Fruit fly (Drosophila melanogaster) whole organism, embryonic: Measurements from ENCODE around the gene CG43131.

Experiments used
- BtbVII ChIP-seq: fragments of 200-800 bp; sonication (Bioruptor generic); optimal IDR thresholded peaks from 3 replicates; lab custom pipeline; 2017; ENCODE audit warnings: missing biosample characterization, mild to moderate bottlenecking, missing genetic modification characterization
- CG1024 ChIP-seq: fragments of 200-800 bp; sonication (Bioruptor generic); IDR thresholded peaks from 2 replicates; pipeline ENCODE4 v1.3.6; 2022; ENCODE audit warnings: missing biosample characterization, missing genetic modification characterization
- CG10267 ChIP-seq: fragments of 200-800 bp; sonication (Bioruptor generic); optimal IDR thresholded peaks from 2 replicates; lab custom pipeline; 2018; ENCODE audit warnings: missing biosample characterization, mild to moderate bottlenecking, missing genetic modification characterization, moderate library complexity
- CG11504 ChIP-seq: fragments of 200-800 bp; sonication (Bioruptor generic); optimal IDR thresholded peaks from 3 replicates; lab custom pipeline; 2019; ENCODE audit warnings: missing biosample characterization, mild to moderate bottlenecking, missing genetic modification characterization, moderate library complexity
- CG1603 ChIP-seq: fragments of 200-800 bp; sonication (Bioruptor generic); optimal IDR thresholded peaks from 2 replicates; lab custom pipeline; 2019; ENCODE audit warnings: missing biosample characterization, mild to moderate bottlenecking, missing genetic modification characterization, moderate library complexity
- CG17186 ChIP-seq: fragments of 200-800 bp; sonication (Bioruptor generic); optimal IDR thresholded peaks from 3 replicates; lab custom pipeline; 2017; ENCODE audit warnings: missing biosample characterization, missing genetic modification reagents, missing genetic modification characterization
- CG17829 ChIP-seq: fragments of 200-800 bp; optimal IDR thresholded peaks from 2 replicates; lab custom pipeline; 2019; ENCODE audit warnings: missing biosample characterization, mild to moderate bottlenecking, missing genetic modification characterization, moderate library complexity
- CG18619 ChIP-seq: fragments of 200-800 bp; sonication (Bioruptor generic); optimal IDR thresholded peaks from 3 replicates; lab custom pipeline; 2017; ENCODE audit warnings: missing biosample characterization, mild to moderate bottlenecking, missing genetic modification characterization
- CG4282 ChIP-seq: fragments of 200-800 bp; sonication (Bioruptor generic); optimal IDR thresholded peaks from 2 replicates; lab custom pipeline; 2016; ENCODE audit warnings: missing biosample characterization, missing genetic modification characterization
- CG4730 ChIP-seq: fragments of 200-800 bp; sonication (Bioruptor generic); IDR thresholded peaks from 2 replicates; pipeline ENCODE4 v1.3.6; 2022; ENCODE audit warnings: missing biosample characterization, missing genetic modification characterization
- CG6689 ChIP-seq: fragments of 200-800 bp; sonication (Bioruptor generic); IDR thresholded peaks from 2 replicates; pipeline ENCODE4 v1.3.6; 2022; ENCODE audit warnings: missing biosample characterization, missing genetic modification characterization
- CG6854 ChIP-seq: fragments of 200-800 bp; sonication (Bioruptor generic); optimal IDR thresholded peaks from 3 replicates; lab custom pipeline; 2017; ENCODE audit warnings: missing biosample characterization, mild to moderate bottlenecking, missing genetic modification characterization
- CG7271 ChIP-seq: fragments of 200-800 bp; sonication (Bioruptor generic); optimal IDR thresholded peaks from 2 replicates; lab custom pipeline; 2018; ENCODE audit warnings: missing biosample characterization, mild to moderate bottlenecking, missing genetic modification characterization, moderate library complexity
- CG7963 ChIP-seq: fragments of 200-800 bp; sonication (Bioruptor generic); IDR thresholded peaks from 3 replicates; pipeline ENCODE4 v1.3.6; 2022; ENCODE audit warnings: missing biosample characterization, missing genetic modification characterization; ENCODE audit not compliant: partially characterized antibody
- Dek ChIP-seq: fragments of 200-800 bp; sonication (Bioruptor generic); optimal IDR thresholded peaks from 3 replicates; lab custom pipeline; 2019; ENCODE audit warnings: missing biosample characterization, mild to moderate bottlenecking, missing genetic modification characterization, moderate library complexity
- Dp ChIP-seq: fragments of 200-800 bp; sonication (Bioruptor generic); optimal IDR thresholded peaks from 2 replicates; lab custom pipeline; 2018; ENCODE audit warnings: missing biosample characterization, mild to moderate bottlenecking, missing genetic modification characterization, moderate library complexity
- Fer1 ChIP-seq: fragments of 200-800 bp; sonication (Bioruptor generic); optimal IDR thresholded peaks from 2 replicates; lab custom pipeline; 2017; ENCODE audit warnings: missing biosample characterization, mild to moderate bottlenecking, missing genetic modification characterization
- Fer2 ChIP-seq: fragments of 200-800 bp; sonication (Bioruptor generic); optimal IDR thresholded peaks from 2 replicates; lab custom pipeline; 2018; ENCODE audit warnings: missing biosample characterization, mild to moderate bottlenecking, missing genetic modification characterization, moderate library complexity
- GATAe ChIP-seq: fragments of 200-800 bp; sonication (Bioruptor generic); conservative IDR thresholded peaks from 2 replicates; pipeline ENCODE4 v1.3.6; 2022; ENCODE audit warnings: missing biosample characterization, missing genetic modification characterization
- HLHmδ ChIP-seq: fragments of 200-800 bp; sonication (Bioruptor generic); optimal IDR thresholded peaks from 2 replicates; lab custom pipeline; 2018; ENCODE audit warnings: missing biosample characterization, mild to moderate bottlenecking, missing genetic modification characterization, moderate library complexity
- Hr3 ChIP-seq: fragments of 200-800 bp; sonication (Bioruptor generic); optimal IDR thresholded peaks from 3 replicates; lab custom pipeline; 2016; ENCODE audit warnings: missing biosample characterization, missing genetic modification characterization
- Hr39 ChIP-seq: fragments of >200 bp; optimal IDR thresholded peaks from 2 replicates; lab custom pipeline; 2017
- Hr78 ChIP-seq, 2 experiments: fragments of 200-800 bp in 1 of 2; fragments of >200 bp in 1 of 2; sonication (Bioruptor generic) in 1 of 2; optimal IDR thresholded peaks; 2 replicates each; lab custom pipeline; 2017 to 2019; ENCODE audit warnings: missing biosample characterization in 2 of 2, missing genetic modification characterization in 2 of 2, mild to moderate bottlenecking in 1 of 2, moderate library complexity in 1 of 2
- Lhr ChIP-seq: fragments of 200-800 bp; sonication (Bioruptor generic); optimal IDR thresholded peaks from 3 replicates; lab custom pipeline; 2017; ENCODE audit warnings: mild to moderate bottlenecking, missing biosample characterization, missing genetic modification reagents, missing genetic modification characterization
- Neu2 ChIP-seq: fragments of 200-800 bp; sonication (Bioruptor generic); optimal IDR thresholded peaks from 3 replicates; lab custom pipeline; 2016; ENCODE audit warnings: missing biosample characterization, missing genetic modification characterization, borderline replicate concordance
- Nf-YB ChIP-seq: fragments of 200-800 bp; sonication (Bioruptor generic); optimal IDR thresholded peaks from 3 replicates; lab custom pipeline; 2019; ENCODE audit warnings: missing biosample characterization, mild to moderate bottlenecking, missing genetic modification characterization, moderate library complexity
- Ravus ChIP-seq: fragments of 200-800 bp; sonication (Bioruptor generic); IDR thresholded peaks from 2 replicates; pipeline ENCODE4 v1.3.6; 2022; ENCODE audit warnings: missing biosample characterization, missing genetic modification characterization
- Side ChIP-seq: fragments of 200-800 bp; sonication (Bioruptor generic); optimal IDR thresholded peaks from 2 replicates; lab custom pipeline; 2016; ENCODE audit warnings: missing biosample characterization, missing genetic modification characterization
- Sin3A ChIP-seq: fragments of >200 bp; optimal IDR thresholded peaks from 2 replicates; lab custom pipeline; 2018
- Sry-δ ChIP-seq: fragments of 200-800 bp; sonication (Bioruptor generic); optimal IDR thresholded peaks from 2 replicates; lab custom pipeline; 2016; ENCODE audit warnings: missing biosample characterization, missing genetic modification characterization
- Ssrp ChIP-seq: fragments of 200-800 bp; sonication (Bioruptor generic); optimal IDR thresholded peaks from 2 replicates; lab custom pipeline; 2018; ENCODE audit warnings: missing biosample characterization, mild to moderate bottlenecking, missing genetic modification characterization, moderate library complexity
- TFAM ChIP-seq: fragments of 200-800 bp; sonication (Bioruptor generic); optimal IDR thresholded peaks from 2 replicates; lab custom pipeline; 2017; ENCODE audit warnings: missing biosample characterization, missing genetic modification characterization, inconsistent platforms
- Xbp1 ChIP-seq: fragments of 200-800 bp; sonication (Bioruptor generic); optimal IDR thresholded peaks from 3 replicates; lab custom pipeline; 2016; ENCODE audit warnings: missing biosample characterization, mild to moderate bottlenecking, missing genetic modification characterization
- ara ChIP-seq: fragments of 200-800 bp; sonication (Bioruptor generic); IDR thresholded peaks from 2 replicates; pipeline ENCODE4 v1.3.6; 2022; ENCODE audit warnings: missing biosample characterization, missing genetic modification characterization
- dati ChIP-seq: fragments of 200-800 bp; sonication (Bioruptor generic); IDR thresholded peaks from 2 replicates; pipeline ENCODE4 v1.3.6; 2022; ENCODE audit warnings: missing biosample characterization, missing genetic modification characterization
- ems ChIP-seq: fragments of 200-800 bp; sonication (Bioruptor generic); optimal IDR thresholded peaks from 3 replicates; lab custom pipeline; 2016; ENCODE audit warnings: missing biosample characterization, missing genetic modification characterization
- en ChIP-seq: fragments of 200-800 bp; sonication (Bioruptor generic); optimal IDR thresholded peaks from 2 replicates; lab custom pipeline; 2016; ENCODE audit warnings: missing biosample characterization, missing genetic modification characterization
- ftz-f1 ChIP-seq: fragments of 200-800 bp; sonication (Bioruptor generic); optimal IDR thresholded peaks from 2 replicates; lab custom pipeline; 2016; ENCODE audit warnings: missing biosample characterization, missing genetic modification characterization
- gem ChIP-seq: fragments of 200-800 bp; sonication (Bioruptor generic); optimal IDR thresholded peaks from 2 replicates; lab custom pipeline; 2019; ENCODE audit warnings: missing biosample characterization, mild to moderate bottlenecking, missing genetic modification characterization, moderate library complexity
- gt ChIP-seq: fragments of 200-800 bp; sonication (Bioruptor generic); IDR thresholded peaks from 2 replicates; pipeline ENCODE4 v1.3.6; 2022; ENCODE audit warnings: missing biosample characterization, missing genetic modification characterization
- hb ChIP-seq: fragments of 200-800 bp; sonication (Bioruptor generic); IDR thresholded peaks from 3 replicates; pipeline ENCODE4 v1.3.6; 2022; ENCODE audit warnings: missing biosample characterization, missing genetic modification characterization; ENCODE audit not compliant: partially characterized antibody
- her ChIP-seq: fragments of 200-800 bp; sonication (Bioruptor generic); optimal IDR thresholded peaks from 2 replicates; lab custom pipeline; 2016; ENCODE audit warnings: missing biosample characterization, missing genetic modification characterization
- jing ChIP-seq: fragments of 200-800 bp; sonication (Bioruptor generic); optimal IDR thresholded peaks from 2 replicates; lab custom pipeline; 2018; ENCODE audit warnings: missing biosample characterization, mild to moderate bottlenecking, missing genetic modification characterization
- kay ChIP-seq: fragments of 200-800 bp; sonication (Bioruptor generic); optimal IDR thresholded peaks from 2 replicates; lab custom pipeline; 2016; ENCODE audit warnings: missing biosample characterization, missing genetic modification characterization
- lov ChIP-seq, 2 experiments: fragments of 200-800 bp in 1 of 2; fragments of >200 bp in 1 of 2; sonication (Bioruptor generic) in 1 of 2; IDR thresholded peaks in 1 of 2; optimal IDR thresholded peaks in 1 of 2; 2 replicates in 1 of 2; 3 replicates in 1 of 2; pipeline versions ENCODE4 v1.3.6 to Lab custom; 2017 to 2022; ENCODE audit warnings: missing biosample characterization in 1 of 2, missing genetic modification characterization in 1 of 2
- maf-S ChIP-seq: fragments of 200-800 bp; sonication (Bioruptor generic); optimal IDR thresholded peaks from 2 replicates; lab custom pipeline; 2016; ENCODE audit warnings: missing biosample characterization, missing genetic modification characterization
- nmo ChIP-seq: fragments of 200-800 bp; sonication (Bioruptor generic); optimal IDR thresholded peaks from 2 replicates; lab custom pipeline; 2018; ENCODE audit warnings: missing biosample characterization, mild to moderate bottlenecking, missing genetic modification characterization, moderate library complexity
- otp ChIP-seq: fragments of 200-800 bp; sonication (Bioruptor generic); IDR thresholded peaks from 3 replicates; pipeline ENCODE4, ENCODE4 v1.3.6; 2022; ENCODE audit warnings: missing biosample characterization, missing genetic modification characterization
- p53 ChIP-seq: fragments of 200-800 bp; sonication (Bioruptor generic); optimal IDR thresholded peaks from 2 replicates; lab custom pipeline; 2016; ENCODE audit warnings: missing biosample characterization, missing genetic modification characterization
- peb ChIP-seq: fragments of 200-800 bp; sonication (Bioruptor generic); IDR thresholded peaks from 2 replicates; pipeline ENCODE4 v1.3.6; 2022; ENCODE audit warnings: missing biosample characterization, missing genetic modification characterization
- so ChIP-seq: fragments of 200-800 bp; sonication (Bioruptor generic); IDR thresholded peaks from 3 replicates; pipeline ENCODE4 v1.3.6; 2022; ENCODE audit warnings: missing biosample characterization, missing genetic modification characterization
- tgo ChIP-seq: fragments of 200-800 bp; sonication (Bioruptor generic); IDR thresholded peaks from 3 replicates; pipeline ENCODE4 v1.3.6; 2022; ENCODE audit warnings: missing biosample characterization, missing genetic modification characterization
- tup ChIP-seq: fragments of 200-800 bp; sonication (Bioruptor generic); optimal IDR thresholded peaks from 2 replicates; lab custom pipeline; 2016; ENCODE audit warnings: missing biosample characterization, mild to moderate bottlenecking, missing genetic modification characterization, moderate library complexity
- yki ChIP-seq: fragments of >200 bp; optimal IDR thresholded peaks from 3 replicates; lab custom pipeline; 2018

The CG43131 gene

DNA sequence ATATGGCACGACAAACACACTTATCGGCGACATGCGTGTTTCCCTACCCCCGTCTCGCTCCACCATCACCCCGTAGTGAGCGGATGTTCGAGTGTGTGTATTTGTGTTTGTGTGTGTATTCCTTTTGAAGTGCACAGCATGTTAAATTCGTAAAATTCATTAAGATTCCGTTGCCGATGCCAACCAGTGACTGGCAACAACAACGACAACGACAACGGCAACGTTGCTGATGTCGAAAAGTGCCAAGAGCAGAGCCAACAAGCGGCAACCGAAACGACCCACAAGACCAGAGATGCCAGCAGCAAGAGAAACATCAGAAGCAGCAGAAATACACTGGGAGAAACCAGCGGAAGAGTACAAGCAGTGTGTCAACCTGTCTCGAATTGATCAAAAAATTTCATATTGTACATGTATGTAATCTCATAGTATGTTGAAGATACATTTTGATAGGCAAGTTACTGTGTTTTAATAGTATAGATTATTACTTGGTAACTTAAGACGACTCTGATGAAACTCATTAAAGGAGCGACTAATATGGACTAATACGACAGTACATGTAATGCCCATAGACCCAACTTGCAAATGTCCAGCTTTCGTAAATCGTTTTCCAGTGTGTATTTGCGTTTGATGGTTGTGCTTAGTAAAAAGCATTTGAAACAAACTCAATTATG, 48.2 kb downstream of the CG43131 start (continued):
- TF ChIP-seq her (GFP tag; lab: Kevin White, UChicago): no peak
- TF ChIP-seq otp (GFP tag; lab: Robert Waterston, UW): no peak
- no peak for TF ChIP-seq Sry-δ
- TF ChIP-seq Lhr (GFP tag; lab: Kevin White, UChicago): no peak
- TF ChIP-seq Ravus: no peak
- no peak for TF ChIP-seq CG7271 (tag; lab: Kevin White, UChicago)
- TF ChIP-seq ftz-f1: no peak
- no peak for TF ChIP-seq yki
- TF ChIP-seq ara (GFP tag; lab: Robert Waterston, UW): no peak
- TF ChIP-seq jing (GFP tag; lab: Kevin White, UChicago): peak; percentile 17
- TF ChIP-seq Neu2 (GFP tag; lab: Kevin White, UChicago): peak; percentile 29
- TF ChIP-seq TFAM: no peak
- no peak for TF ChIP-seq GATAe
- TF ChIP-seq gem: peak; percentile 70
- TF ChIP-seq CG17186 (GFP tag; lab: Kevin White, UChicago): no peak
- no peak for TF ChIP-seq CG6854
- peak; percentile 61 for TF ChIP-seq nmo (GFP tag; lab: Kevin White, UChicago)
- TF ChIP-seq Side (GFP tag; lab: Kevin White, UChicago): no peak
- TF ChIP-seq CG1603: peak; percentile 36
- TF ChIP-seq CG4730: no peak
- peak; percentile 51 for TF ChIP-seq Ssrp (tag; lab: Kevin White, UChicago)
- peak; percentile 30 for TF ChIP-seq CG10267
- peak; percentile 10 for TF ChIP-seq CG18619 (GFP tag; lab: Kevin White, UChicago)
- no peak for TF ChIP-seq en (GFP tag; lab: Kevin White, UChicago)
- no peak for TF ChIP-seq tup (GFP tag; lab: Kevin White, UChicago)
- no peak for TF ChIP-seq hb (GFP tag; lab: Robert Waterston, UW)
- no peak for TF ChIP-seq kay (GFP tag; lab: Kevin White, UChicago)
- peak; percentile 4 for TF ChIP-seq p53 (GFP tag; lab: Kevin White, UChicago)
- TF ChIP-seq CG11504: peak; percentile 58
- TF ChIP-seq gt: no peak
- TF ChIP-seq Dp (GFP tag; lab: Kevin White, UChicago): no peak
- TF ChIP-seq CG6689 (GFP tag; lab: Robert Waterston, UW): no peak; the same call in 1 of the 2 replicates
- TF ChIP-seq tgo: no peak
- no peak for TF ChIP-seq Fer2 (tag; lab: Kevin White, UChicago)
- TF ChIP-seq CG17829 (tag; lab: Kevin White, UChicago): peak; percentile 36
- peak; percentile 29 for TF ChIP-seq Xbp1
- no peak for TF ChIP-seq dati
- no peak for TF ChIP-seq Nf-YB (GFP tag; lab: Kevin White, UChicago)
- no peak for TF ChIP-seq CG4282 (GFP tag; lab: Kevin White, UChicago)

- TF ChIP-seq peb: no peak
- no peak for TF ChIP-seq Sin3A (lab: Kevin White, UChicago)
- TF ChIP-seq Hr39 (lab: Kevin White, UChicago): no peak
- TF ChIP-seq ems (GFP tag; lab: Kevin White, UChicago): no peak
- no peak for TF ChIP-seq lov (optimal IDR thresholded peaks at IDR 0.05; lab: Kevin White, UChicago)
- TF ChIP-seq lov (GFP tag; IDR thresholded peaks at IDR 0.05; lab: Robert Waterston, UW): no peak
- no peak for TF ChIP-seq Hr3 (GFP tag; lab: Kevin White, UChicago)
- TF ChIP-seq maf-S (GFP tag; lab: Kevin White, UChicago): no peak
- TF ChIP-seq HLHmδ (GFP tag; lab: Kevin White, UChicago): no peak
- TF ChIP-seq CG1024: no peak
- TF ChIP-seq Fer1 (GFP tag; lab: Kevin White, UChicago): no peak
- no peak for TF ChIP-seq so (GFP tag; lab: Robert Waterston, UW)
- TF ChIP-seq BtbVII: no peak
- no peak for TF ChIP-seq CG7963 (GFP tag; lab: Robert Waterston, UW)
- TF ChIP-seq Hr78 (GFP tag; optimal IDR thresholded peaks at IDR 0.05; lab: Kevin White, UChicago): no peak
- no peak for TF ChIP-seq Dek (tag; lab: Kevin White, UChicago)
These were observed 48.7 kb downstream of the CG43131 start for dm6 chr3R:5060281-5060668.
